Worm (Caenorhabditis elegans) whole organism, late embryonic: ENCODE measurements around the gene D1054.3.

Experiments used
- ama-1 ChIP-seq: fragments of 150-350 bp; optimal IDR thresholded peaks from 2 replicates; lab custom pipeline; 2014
- eyg-1 ChIP-seq: sonication (generic microtip); optimal IDR thresholded peaks from 2 replicates; lab custom pipeline; 2016; ENCODE audit warnings: missing genotype, missing genetic modification characterization, missing compliant biosample characterization
- sdc-2 ChIP-seq: sonication (generic microtip); optimal IDR thresholded peaks from 2 replicates; lab custom pipeline; 2016; ENCODE audit warnings: missing genotype, missing genetic modification characterization, missing compliant biosample characterization

DNA sequence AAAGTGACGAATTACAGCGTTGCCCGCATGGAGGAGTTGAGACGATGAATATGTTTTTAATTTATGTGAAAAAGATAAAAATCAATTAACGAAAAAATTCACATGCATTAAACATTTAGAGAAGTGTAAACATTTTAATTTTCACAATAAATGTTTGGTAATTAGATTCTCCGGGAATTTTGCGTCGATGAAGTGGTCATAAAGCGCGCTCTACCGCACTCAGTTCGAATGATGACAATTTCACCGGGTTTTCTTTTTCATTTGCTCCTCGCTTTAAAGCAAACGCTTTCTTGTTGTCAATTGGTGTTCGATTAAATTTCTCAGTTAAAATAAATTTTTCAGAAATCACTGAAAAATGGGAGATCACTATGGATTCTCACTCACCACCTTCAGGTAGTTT lies 1.2 kb upstream of the D1054.3 start, which contains the start of the genes D1054.1 and pas-2:
- TF ChIP-seq sdc-2 (tag; lab: Kevin White, UChicago) (no peak), ama-1 (lab: Kevin White, UChicago) (no peak), eyg-1 (tag; lab: Kevin White, UChicago) (no peak)
